Worm (Caenorhabditis elegans) whole organism, young adult: ENCODE results near the gene F09G8.10.

ENCODE experiments used
- C06A6.2 ChIP-seq: fragments of 200-800 bp; sonication (Bioruptor generic); conservative IDR thresholded peaks from 2 replicates; pipeline ENCODE4 v1.3.6; 2022; ENCODE audit warnings: missing genetic modification characterization, missing compliant biosample characterization
- C17E4.6 ChIP-seq: fragments of 200-800 bp; sonication (Bioruptor generic); IDR thresholded peaks from 2 replicates; pipeline ENCODE4 v1.3.6; 2022; ENCODE audit warnings: missing genetic modification reagents, missing genetic modification characterization, missing compliant biosample characterization
- D2030.7 ChIP-seq: fragments of 200-800 bp; sonication (Bioruptor generic); IDR thresholded peaks from 2 replicates; pipeline ENCODE4 v1.3.6; 2022; ENCODE audit warnings: missing genetic modification reagents, missing genetic modification characterization, missing compliant biosample characterization
- F23B12.7 ChIP-seq: sonication (generic microtip); optimal IDR thresholded peaks from 2 replicates; lab custom pipeline; 2017; ENCODE audit warnings: missing genetic modification characterization, mild to moderate bottlenecking, missing compliant biosample characterization, antibody characterized with exemption, moderate library complexity; ENCODE audit not compliant: insufficient read depth
- F52B5.7 ChIP-seq: sonication (generic microtip); optimal IDR thresholded peaks from 2 replicates; lab custom pipeline; 2016; ENCODE audit warnings: mild to moderate bottlenecking, missing genetic modification characterization, missing compliant biosample characterization
- F57C9.4 ChIP-seq: sonication (generic microtip); optimal IDR thresholded peaks from 2 replicates; lab custom pipeline; 2017; ENCODE audit warnings: mild to moderate bottlenecking, missing genetic modification characterization, missing compliant biosample characterization
- K12H6.12 ChIP-seq: fragments of 200-800 bp; sonication (Bioruptor generic); optimal IDR thresholded peaks from 2 replicates; lab custom pipeline; 2018; ENCODE audit warnings: mild to moderate bottlenecking, missing genetic modification characterization, missing compliant biosample characterization
- T07F8.4 ChIP-seq: sonication (generic microtip); optimal IDR thresholded peaks from 2 replicates; lab custom pipeline; 2016; ENCODE audit warnings: mild to moderate bottlenecking, missing genetic modification characterization, moderate library complexity, missing compliant biosample characterization
- Y53G8AR.9 ChIP-seq: fragments of 200-800 bp; sonication (Bioruptor generic); conservative IDR thresholded peaks from 2 replicates; pipeline ENCODE4 v1.3.6; 2022; ENCODE audit warnings: missing genetic modification reagents, missing genetic modification characterization, missing compliant biosample characterization
- Y79H2A.3 ChIP-seq: fragments of 200-800 bp; sonication (Bioruptor generic); conservative IDR thresholded peaks from 2 replicates; pipeline ENCODE4 v1.3.6; 2022; ENCODE audit warnings: missing genetic modification reagents, missing genetic modification characterization, missing compliant biosample characterization
- akir-1 ChIP-seq: fragments of 200-800 bp; sonication (Bioruptor generic); optimal IDR thresholded peaks from 2 replicates; lab custom pipeline; 2018; ENCODE audit warnings: mild to moderate bottlenecking, missing genetic modification characterization, moderate library complexity, missing compliant biosample characterization
- ama-1 ChIP-seq, 3 experiments: fragments of 150-350 bp in 1 of 3; sonication (generic microtip) in 2 of 3; optimal IDR thresholded peaks; 2 replicates each; lab custom pipeline; 2014 to 2018; ENCODE audit warnings: missing biosample characterization in 2 of 3, missing genetic modification characterization in 2 of 3, missing genetic modification reagents in 2 of 3
- aptf-2 ChIP-seq: fragments of 200-800 bp; sonication (Bioruptor generic); conservative IDR thresholded peaks from 2 replicates; pipeline ENCODE4 v1.3.6; 2022; ENCODE audit warnings: missing genetic modification reagents, missing genetic modification characterization, missing compliant biosample characterization
- aptf-3 ChIP-seq: fragments of 200-800 bp; sonication (Bioruptor generic); IDR thresholded peaks from 2 replicates; pipeline ENCODE4 v1.3.6; 2022; ENCODE audit warnings: missing genetic modification characterization, missing compliant biosample characterization
- athp-1 ChIP-seq: sonication (generic microtip); optimal IDR thresholded peaks from 2 replicates; lab custom pipeline; 2017; ENCODE audit warnings: mild to moderate bottlenecking, missing genetic modification characterization, missing compliant biosample characterization
- bed-2 ChIP-seq: fragments of 200-800 bp; sonication (Bioruptor generic); IDR thresholded peaks from 2 replicates; pipeline ENCODE4 v1.3.6; 2022; ENCODE audit warnings: missing genetic modification reagents, missing genetic modification characterization, missing compliant biosample characterization
- cebp-1 ChIP-seq, 2 experiments: fragments of 200-800 bp in 1 of 2; sonication (Bioruptor generic) in 1 of 2; sonication (generic microtip) in 1 of 2; IDR thresholded peaks in 1 of 2; optimal IDR thresholded peaks in 1 of 2; 2 replicates each; pipeline versions ENCODE4 v1.3.6 to Lab custom; 2017 to 2022; ENCODE audit warnings: missing compliant biosample characterization in 2 of 2, missing genetic modification characterization in 2 of 2, mild to moderate bottlenecking in 1 of 2, missing genetic modification reagents in 1 of 2, moderate library complexity in 1 of 2
- ceh-100 ChIP-seq: fragments of 200-800 bp; sonication (Bioruptor generic); IDR thresholded peaks from 2 replicates; pipeline ENCODE4 v1.3.6; 2022; ENCODE audit warnings: missing genetic modification reagents, missing genetic modification characterization, missing compliant biosample characterization
- dox-1 ChIP-seq: fragments of 200-800 bp; sonication (Bioruptor generic); IDR thresholded peaks from 2 replicates; pipeline ENCODE4 v1.3.6; 2022; ENCODE audit warnings: missing genetic modification reagents, missing genetic modification characterization, missing compliant biosample characterization
- dpff-1 ChIP-seq: sonication (generic microtip); optimal IDR thresholded peaks from 2 replicates; lab custom pipeline; 2017; ENCODE audit warnings: mild to moderate bottlenecking, missing genetic modification characterization, missing compliant biosample characterization
- dpl-1 ChIP-seq: fragments of 150-350 bp; optimal IDR thresholded peaks from 2 replicates; lab custom pipeline; 2014; ENCODE audit warnings: missing biosample characterization, missing genetic modification reagents, missing genetic modification characterization
- fkh-3 ChIP-seq: sonication (generic microtip); optimal IDR thresholded peaks from 2 replicates; lab custom pipeline; 2016; ENCODE audit warnings: mild to moderate bottlenecking, missing genetic modification characterization, missing compliant biosample characterization
- gei-17 ChIP-seq: fragments of 200-800 bp; sonication (Bioruptor generic); optimal IDR thresholded peaks from 2 replicates; lab custom pipeline; 2018; ENCODE audit warnings: mild to moderate bottlenecking, missing genetic modification characterization, missing compliant biosample characterization
- him-1 ChIP-seq: sonication (generic microtip); optimal IDR thresholded peaks from 2 replicates; lab custom pipeline; 2016; ENCODE audit warnings: missing genotype, missing genetic modification reagents, missing genetic modification characterization, missing compliant biosample characterization
- lin-35 ChIP-seq, 3 experiments: fragments of 150-350 bp in 2 of 3; sonication (generic microtip) in 1 of 3; optimal IDR thresholded peaks; 2 replicates each; lab custom pipeline; 2014 to 2018; ENCODE audit warnings: missing biosample characterization in 3 of 3, missing genetic modification characterization in 3 of 3, missing genetic modification reagents in 3 of 3
- madf-10 ChIP-seq: sonication (generic microtip); optimal IDR thresholded peaks from 2 replicates; lab custom pipeline; 2016; ENCODE audit warnings: mild to moderate bottlenecking, missing genetic modification characterization, missing compliant biosample characterization
- mcd-1 ChIP-seq: fragments of 200-800 bp; sonication (Bioruptor generic); IDR thresholded peaks from 2 replicates; pipeline ENCODE4 v1.3.6; 2022; ENCODE audit warnings: missing genetic modification reagents, missing genetic modification characterization, missing compliant biosample characterization
- mel-28 ChIP-seq: sonication (generic microtip); optimal IDR thresholded peaks from 2 replicates; lab custom pipeline; 2016; ENCODE audit warnings: borderline replicate concordance, mild to moderate bottlenecking, missing genetic modification characterization, missing compliant biosample characterization
- nfya-2 ChIP-seq: fragments of 200-800 bp; sonication (Bioruptor generic); IDR thresholded peaks from 2 replicates; pipeline ENCODE4 v1.3.6; 2022; ENCODE audit warnings: missing genetic modification reagents, missing genetic modification characterization, missing compliant biosample characterization
- nfyb-1 ChIP-seq: fragments of 200-800 bp; sonication (Bioruptor generic); IDR thresholded peaks from 2 replicates; pipeline ENCODE4 v1.3.6; 2022; ENCODE audit warnings: missing genetic modification reagents, missing genetic modification characterization, missing compliant biosample characterization
- nhr-120 ChIP-seq: fragments of 200-800 bp; sonication (Bioruptor generic); IDR thresholded peaks from 2 replicates; pipeline ENCODE4 v1.3.6; 2022; ENCODE audit warnings: missing genetic modification characterization, missing compliant biosample characterization
- nhr-80 ChIP-seq: sonication (generic microtip); optimal IDR thresholded peaks from 2 replicates; lab custom pipeline; 2016; ENCODE audit warnings: missing genetic modification characterization, missing compliant biosample characterization
- pbrm-1 ChIP-seq: fragments of 200-800 bp; sonication (Bioruptor generic); IDR thresholded peaks from 2 replicates; pipeline ENCODE4 v1.3.6; 2022; ENCODE audit warnings: missing genetic modification reagents, missing genetic modification characterization, missing compliant biosample characterization
- pha-4 ChIP-seq: fragments of 150-350 bp; sonication (generic microtip); optimal IDR thresholded peaks from 2 replicates; lab custom pipeline; 2014; ENCODE audit warnings: missing biosample characterization, missing genetic modification reagents, missing genetic modification characterization
- rec-8 ChIP-seq, 2 experiments: sonication (generic microtip); optimal IDR thresholded peaks; 2 replicates each; lab custom pipeline; 2016; ENCODE audit warnings: mild to moderate bottlenecking in 2 of 2, missing genetic modification characterization in 2 of 2, missing genetic modification reagents in 2 of 2, missing genotype in 2 of 2, missing biosample characterization in 1 of 2, missing compliant biosample characterization in 1 of 2, moderate library complexity in 1 of 2
- rpc-1 ChIP-seq, 2 experiments: fragments of 150-350 bp in 1 of 2; sonication (generic microtip) in 1 of 2; optimal IDR thresholded peaks; 2 replicates each; lab custom pipeline; 2014 to 2018; ENCODE audit warnings: missing biosample characterization in 1 of 2, missing genetic modification characterization in 1 of 2, missing genetic modification reagents in 1 of 2, missing genotype in 1 of 2
- sea-2 ChIP-seq: fragments of 200-800 bp; sonication (Bioruptor generic); IDR thresholded peaks from 2 replicates; pipeline ENCODE4 v1.3.6; 2022; ENCODE audit warnings: missing genetic modification characterization, missing compliant biosample characterization
- somi-1 ChIP-seq: fragments of 200-800 bp; sonication (Bioruptor generic); optimal IDR thresholded peaks from 2 replicates; lab custom pipeline; 2018; ENCODE audit warnings: mild to moderate bottlenecking, missing genetic modification characterization, missing compliant biosample characterization
- tbx-9 ChIP-seq: sonication (generic microtip); optimal IDR thresholded peaks from 2 replicates; lab custom pipeline; 2016; ENCODE audit warnings: borderline replicate concordance, missing genetic modification characterization, inconsistent platforms, missing compliant biosample characterization
- zfh-2 ChIP-seq: fragments of 200-800 bp; sonication (Bioruptor generic); conservative IDR thresholded peaks from 2 replicates; pipeline ENCODE4 v1.3.6; 2022; ENCODE audit warnings: missing genetic modification reagents, missing genetic modification characterization, missing compliant biosample characterization
- zim-3 ChIP-seq: sonication (generic microtip); optimal IDR thresholded peaks from 2 replicates; lab custom pipeline; 2017; ENCODE audit warnings: mild to moderate bottlenecking, missing genetic modification characterization, moderate library complexity, missing compliant biosample characterization
- ztf-22 ChIP-seq: fragments of 200-800 bp; sonication (Bioruptor generic); optimal IDR thresholded peaks from 2 replicates; lab custom pipeline; 2018; ENCODE audit warnings: mild to moderate bottlenecking, missing genetic modification characterization, moderate library complexity, missing compliant biosample characterization
- ztf-26 ChIP-seq: sonication (generic microtip); optimal IDR thresholded peaks from 2 replicates; lab custom pipeline; 2017; ENCODE audit warnings: missing genetic modification characterization, missing compliant biosample characterization

F09G8.10 gene

DNA sequence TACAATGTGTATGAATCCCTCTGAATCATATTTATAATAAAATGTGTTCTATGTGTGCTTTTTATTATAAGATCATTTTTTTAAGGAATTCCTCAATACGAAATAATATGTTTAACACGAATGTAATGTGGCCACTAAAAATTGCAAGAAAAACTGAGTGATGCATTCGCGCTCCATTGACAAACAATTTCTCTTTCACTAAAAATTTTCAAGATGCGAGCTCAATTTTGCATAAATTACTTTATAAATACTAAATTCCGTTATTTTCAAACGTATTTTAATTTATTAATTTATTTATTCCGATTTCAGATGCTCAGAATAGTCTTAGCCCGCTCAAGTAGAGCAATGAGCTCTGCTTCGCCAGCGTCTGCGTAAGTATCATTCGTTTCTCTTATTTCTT lies 6.2 kb downstream of the F09G8.10 start, which contains the start of gene mrps-9:
mrps-9 (plus strand) TSS at position 310 of the 400 bp plus-strand sequence.
- TF ChIP-seq mcd-1 (GFP tag; lab: Robert Waterston, UW) (peak; percentile 86), Y79H2A.3 (GFP tag; lab: Robert Waterston, UW) (no peak), rec-8 (tag; optimal IDR thresholded peaks at IDR 0.05; lab: Kevin White, UChicago) (no peak), dpff-1 (tag; lab: Kevin White, UChicago) (no peak), C17E4.6 (GFP tag; lab: Robert Waterston, UW) (no peak), ztf-22 (GFP tag; lab: Kevin White, UChicago) (no peak), akir-1 (no peak), nhr-80 (tag; lab: Kevin White, UChicago) (no peak)

DNA sequence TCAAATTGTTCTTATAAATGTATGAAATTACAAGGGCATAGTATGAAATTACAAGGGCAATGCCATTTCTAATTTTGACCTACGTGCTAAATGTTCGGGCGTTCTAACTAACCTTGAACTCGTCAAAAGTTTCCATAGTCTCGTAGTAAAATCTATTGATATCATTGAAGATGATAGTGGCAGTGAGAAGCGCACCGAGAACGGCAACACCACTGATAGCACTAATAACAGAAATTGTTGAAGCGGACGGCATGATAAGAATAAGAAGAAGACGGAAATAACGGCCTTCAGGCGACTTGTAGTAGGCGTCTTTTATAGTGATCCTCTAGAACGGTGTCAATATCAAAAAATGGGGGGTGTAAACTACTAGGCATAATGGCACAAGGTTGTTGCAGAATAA lies 8.6 kb downstream of the F09G8.10 start, which contains the start of gene col-91:
col-91 (minus strand) TSS at position 288 of the 400 bp plus-strand sequence.
- TF ChIP-seq nhr-120 (no peak), lin-35 (GFP tag; optimal IDR thresholded peaks at IDR 0.05; lab: Kevin White, UChicago) (no peak), zim-3 (no peak), C06A6.2 (no peak), ama-1 (optimal IDR thresholded peaks at IDR 0.05; lab: Kevin White, UChicago) (no peak), ama-1 (GFP tag; optimal IDR thresholded peaks at IDR 0.05; lab: Kevin White, UChicago) (no peak), aptf-2 (GFP tag; lab: Robert Waterston, UW) (no peak)
- TF ChIP-seq, all 124 proteins: peak for 0

DNA sequence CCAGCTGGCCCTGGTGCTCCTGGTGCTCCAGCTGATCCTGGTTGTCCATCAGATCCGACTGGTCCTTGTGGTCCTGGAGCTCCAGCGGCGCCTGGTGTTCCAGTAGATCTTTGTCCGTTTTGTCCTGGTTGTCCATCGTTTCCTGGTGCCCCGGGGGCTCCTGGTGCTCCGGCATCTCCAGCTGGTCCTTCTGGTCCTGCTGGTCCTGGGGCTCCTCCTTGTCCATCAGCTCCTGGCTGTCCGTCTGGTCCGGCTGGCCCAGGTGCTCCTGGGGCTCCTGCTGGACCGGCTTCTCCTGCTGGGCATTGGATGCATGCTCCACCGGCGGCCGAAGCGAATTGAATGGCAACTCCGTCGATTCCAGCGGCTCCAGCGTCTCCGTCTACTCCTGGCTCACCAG lies 9.4 kb downstream of the F09G8.10 start:
- TF ChIP-seq C17E4.6 (GFP tag; lab: Robert Waterston, UW), result no peak
- TF ChIP-seq Y79H2A.3 (GFP tag; lab: Robert Waterston, UW), result no peak
- TF ChIP-seq somi-1 (GFP tag; lab: Kevin White, UChicago), result no peak
- 0 out of 2 replicates have a peak, but pooled peaks have one; percentile 23 for TF ChIP-seq dox-1
- TF ChIP-seq F52B5.7, result peak; percentile 44
- TF ChIP-seq mel-28, result no peak
- TF ChIP-seq ztf-26 (tag; lab: Kevin White, UChicago), result no peak
- no peak for TF ChIP-seq D2030.7 (GFP tag; lab: Robert Waterston, UW)
- no peak for TF ChIP-seq bed-2 (GFP tag; lab: Robert Waterston, UW)
- no peak for TF ChIP-seq madf-10
- no peak for TF ChIP-seq athp-1 (tag; lab: Kevin White, UChicago)
- no peak for TF ChIP-seq K12H6.12 (tag; lab: Kevin White, UChicago)
- TF ChIP-seq pbrm-1 (GFP tag; lab: Robert Waterston, UW), result no peak
- no peak for TF ChIP-seq Y53G8AR.9
- no peak for TF ChIP-seq C06A6.2
- TF ChIP-seq cebp-1 (GFP tag; IDR thresholded peaks at IDR 0.05; lab: Robert Waterston, UW), result no peak
- TF ChIP-seq cebp-1 (tag; optimal IDR thresholded peaks at IDR 0.05; lab: Kevin White, UChicago), result no peak
- TF ChIP-seq gei-17 (GFP tag; lab: Kevin White, UChicago), result no peak
- no peak for TF ChIP-seq F23B12.7 (tag; lab: Kevin White, UChicago)
- no peak for TF ChIP-seq fkh-3 (tag; lab: Kevin White, UChicago)
- TF ChIP-seq T07F8.4, result no peak
- TF ChIP-seq zfh-2 (GFP tag; lab: Robert Waterston, UW), result peak; percentile 95
- TF ChIP-seq ama-1 (optimal IDR thresholded peaks at IDR 0.05; lab: Kevin White, UChicago), result no peak
- no peak for TF ChIP-seq ama-1 (GFP tag; optimal IDR thresholded peaks at IDR 0.05; lab: Kevin White, UChicago)
- no peak for TF ChIP-seq dpl-1 (GFP tag; lab: Kevin White, UChicago)
- TF ChIP-seq rpc-1 (optimal IDR thresholded peaks at IDR 0.05; lab: Kevin White, UChicago), result no peak
- no peak for TF ChIP-seq rpc-1 (tag; optimal IDR thresholded peaks at IDR 0.05; lab: Kevin White, UChicago)
- TF ChIP-seq him-1 (tag; lab: Kevin White, UChicago), result no peak
- TF ChIP-seq F57C9.4 (tag; lab: Kevin White, UChicago), result no peak
- TF ChIP-seq pha-4 (tag; lab: Kevin White, UChicago), result no peak
- TF ChIP-seq nfyb-1 (GFP tag; lab: Robert Waterston, UW), result 0 out of 2 replicates have a peak, but pooled peaks have one; percentile 9
- TF ChIP-seq tbx-9 (tag; lab: Kevin White, UChicago), result no peak
- no peak for TF ChIP-seq nfya-2
- TF ChIP-seq aptf-3 (GFP tag; lab: Robert Waterston, UW), result no peak
- no peak for TF ChIP-seq dpff-1 (tag; lab: Kevin White, UChicago)
- TF ChIP-seq ceh-100 (GFP tag; lab: Robert Waterston, UW), result no peak
- no peak for TF ChIP-seq sea-2 (GFP tag; lab: Robert Waterston, UW)
